Fruit fly (Drosophila melanogaster) whole organism, prepupa: Measurements from ENCODE around the gene CG7650.

ENCODE experiments used
- Blimp-1 ChIP-seq: fragments of 200-800 bp; sonication (Bioruptor generic); optimal IDR thresholded peaks from 3 replicates; lab custom pipeline; 2017; ENCODE audit warnings: missing biosample characterization, missing genetic modification characterization, mild to moderate bottlenecking, moderate library complexity, missing genetic modification reagents
- CG10631 ChIP-seq: fragments of 200-800 bp; sonication (Bioruptor generic); optimal IDR thresholded peaks from 2 replicates; lab custom pipeline; 2016; ENCODE audit warnings: missing biosample characterization, missing genetic modification characterization
- CG10669 ChIP-seq: fragments of 200-800 bp; sonication (Bioruptor generic); optimal IDR thresholded peaks from 3 replicates; lab custom pipeline; 2018; ENCODE audit warnings: missing biosample characterization, mild to moderate bottlenecking, missing genetic modification characterization, moderate library complexity
- CG11294 ChIP-seq: fragments of 200-800 bp; sonication (Bioruptor generic); IDR thresholded peaks from 2 replicates; pipeline ENCODE4 v1.3.6; 2022; ENCODE audit warnings: missing biosample characterization, missing genetic modification characterization
- CG11762 ChIP-seq: fragments of 200-800 bp; sonication (Bioruptor generic); optimal IDR thresholded peaks from 3 replicates; lab custom pipeline; 2016; ENCODE audit warnings: missing biosample characterization, missing genetic modification characterization; ENCODE audit not compliant: insufficient read depth
- CG15336 ChIP-seq: fragments of 200-800 bp; sonication (Bioruptor generic); IDR thresholded peaks from 2 replicates; pipeline ENCODE4 v1.3.6; 2022; ENCODE audit warnings: missing biosample characterization, missing genetic modification characterization
- CG16779 ChIP-seq: fragments of 200-800 bp; sonication (Bioruptor generic); optimal IDR thresholded peaks from 3 replicates; lab custom pipeline; 2017; ENCODE audit warnings: missing biosample characterization, mild to moderate bottlenecking, missing genetic modification characterization
- CG3032 ChIP-seq: fragments of 200-800 bp; optimal IDR thresholded peaks from 2 replicates; lab custom pipeline; 2019; ENCODE audit warnings: missing biosample characterization, mild to moderate bottlenecking, missing genetic modification characterization, moderate library complexity
- CG31627 ChIP-seq: fragments of 200-800 bp; sonication (Bioruptor generic); optimal IDR thresholded peaks from 3 replicates; lab custom pipeline; 2016; ENCODE audit warnings: missing biosample characterization, missing genetic modification characterization
- CG32006 ChIP-seq: fragments of 200-800 bp; sonication (Bioruptor generic); optimal IDR thresholded peaks from 3 replicates; lab custom pipeline; 2017; ENCODE audit warnings: missing biosample characterization, mild to moderate bottlenecking, missing genetic modification characterization
- CG3919 ChIP-seq: fragments of 200-800 bp; sonication (Bioruptor generic); optimal IDR thresholded peaks from 3 replicates; lab custom pipeline; 2016; ENCODE audit warnings: missing biosample characterization, missing genetic modification characterization
- CG6163 ChIP-seq: fragments of 200-800 bp; sonication (Bioruptor generic); IDR thresholded peaks from 3 replicates; pipeline ENCODE4 v1.3.6; 2022; ENCODE audit warnings: missing biosample characterization, missing genetic modification characterization
- CG6276 ChIP-seq: fragments of 200-800 bp; sonication (Bioruptor generic); optimal IDR thresholded peaks from 2 replicates; lab custom pipeline; 2017; ENCODE audit warnings: missing biosample characterization, mild to moderate bottlenecking, missing genetic modification characterization
- CG6808 ChIP-seq: fragments of 200-800 bp; sonication (Bioruptor generic); optimal IDR thresholded peaks from 3 replicates; lab custom pipeline; 2017; ENCODE audit warnings: missing biosample characterization, missing genetic modification characterization, mild to moderate bottlenecking, moderate library complexity, missing genetic modification reagents
- CG7368 ChIP-seq: fragments of 200-800 bp; sonication (Bioruptor generic); optimal IDR thresholded peaks from 3 replicates; lab custom pipeline; 2016; ENCODE audit warnings: missing biosample characterization, missing genetic modification characterization
- CG8119 ChIP-seq: fragments of 200-800 bp; sonication (Bioruptor generic); IDR thresholded peaks from 3 replicates; pipeline ENCODE4 v1.3.6; 2022; ENCODE audit warnings: missing biosample characterization, missing genetic modification characterization
- CG8319 ChIP-seq: fragments of 200-800 bp; sonication (Bioruptor generic); optimal IDR thresholded peaks from 3 replicates; lab custom pipeline; 2016; ENCODE audit warnings: missing biosample characterization, missing genetic modification characterization
- CG8632 ChIP-seq: fragments of 200-800 bp; sonication (Bioruptor generic); optimal IDR thresholded peaks from 3 replicates; lab custom pipeline; 2016; ENCODE audit warnings: missing biosample characterization, missing genetic modification characterization
- Eip78C ChIP-seq: fragments of 200-800 bp; sonication (Bioruptor generic); peaks from one replicate; lab custom pipeline; 2016; ENCODE audit warnings: missing biosample characterization, missing genetic modification characterization
- Eip93F ChIP-seq: fragments of 200-800 bp; sonication (Bioruptor generic); optimal IDR thresholded peaks from 2 replicates; lab custom pipeline; 2016; ENCODE audit warnings: missing biosample characterization, mild to moderate bottlenecking, missing genetic modification characterization
- Ets21C ChIP-seq: fragments of 200-800 bp; sonication (Bioruptor generic); optimal IDR thresholded peaks from 3 replicates; lab custom pipeline; 2016; ENCODE audit warnings: missing biosample characterization, missing genetic modification characterization
- Hr39 ChIP-seq: fragments of 200-800 bp; sonication (Bioruptor generic); optimal IDR thresholded peaks from 2 replicates; lab custom pipeline; 2016; ENCODE audit warnings: missing biosample characterization, missing genetic modification characterization
- Lpt ChIP-seq: fragments of 200-800 bp; sonication (Bioruptor generic); optimal IDR thresholded peaks from 3 replicates; lab custom pipeline; 2016; ENCODE audit warnings: missing biosample characterization, missing genetic modification characterization
- Met ChIP-seq: fragments of 200-800 bp; sonication (Bioruptor generic); optimal IDR thresholded peaks from 3 replicates; lab custom pipeline; 2016; ENCODE audit warnings: missing biosample characterization, missing genetic modification characterization
- Smox ChIP-seq: fragments of 200-800 bp; sonication (Bioruptor generic); optimal IDR thresholded peaks from 3 replicates; lab custom pipeline; 2016; ENCODE audit warnings: missing biosample characterization, missing genetic modification characterization
- Sox15 ChIP-seq: fragments of 200-800 bp; sonication (Bioruptor generic); optimal IDR thresholded peaks from 3 replicates; lab custom pipeline; 2016; ENCODE audit warnings: missing biosample characterization, missing genetic modification characterization
- achi ChIP-seq: fragments of 200-800 bp; sonication (Bioruptor generic); optimal IDR thresholded peaks from 3 replicates; lab custom pipeline; 2016; ENCODE audit warnings: missing biosample characterization, missing genetic modification characterization
- acj6 ChIP-seq: fragments of 200-800 bp; sonication (Bioruptor generic); optimal IDR thresholded peaks from 3 replicates; lab custom pipeline; 2016; ENCODE audit warnings: missing biosample characterization, missing genetic modification characterization
- cyc ChIP-seq: fragments of 200-800 bp; sonication (Bioruptor generic); optimal IDR thresholded peaks from 3 replicates; lab custom pipeline; 2016; ENCODE audit warnings: missing biosample characterization, missing genetic modification characterization
- dsx ChIP-seq: fragments of 200-800 bp; optimal IDR thresholded peaks from 3 replicates; lab custom pipeline; 2019; ENCODE audit warnings: missing biosample characterization, mild to moderate bottlenecking, missing genetic modification characterization, moderate library complexity; ENCODE audit not compliant: poor library complexity, severe bottlenecking
- esn ChIP-seq: fragments of 200-800 bp; sonication (Bioruptor generic); optimal IDR thresholded peaks from 2 replicates; lab custom pipeline; 2016; ENCODE audit warnings: missing biosample characterization, mild to moderate bottlenecking, missing genetic modification characterization, moderate library complexity
- fd59A ChIP-seq: fragments of 200-800 bp; sonication (Bioruptor generic); optimal IDR thresholded peaks from 2 replicates; lab custom pipeline; 2017; ENCODE audit warnings: missing biosample characterization, mild to moderate bottlenecking, missing genetic modification characterization, missing genetic modification reagents
- fkh ChIP-seq: fragments of 200-800 bp; sonication (Bioruptor generic); optimal IDR thresholded peaks from 3 replicates; lab custom pipeline; 2017; ENCODE audit warnings: missing biosample characterization, mild to moderate bottlenecking, missing genetic modification characterization, moderate library complexity
- lz ChIP-seq: fragments of 200-800 bp; sonication (Bioruptor generic); optimal IDR thresholded peaks from 3 replicates; lab custom pipeline; 2016; ENCODE audit warnings: missing biosample characterization, missing genetic modification characterization
- net ChIP-seq: fragments of 200-800 bp; sonication (Bioruptor generic); optimal IDR thresholded peaks from 3 replicates; lab custom pipeline; 2016; ENCODE audit warnings: missing biosample characterization, missing genetic modification characterization
- pdm3 ChIP-seq: fragments of 200-800 bp; sonication (Bioruptor generic); optimal IDR thresholded peaks from 3 replicates; lab custom pipeline; 2016; ENCODE audit warnings: missing biosample characterization, missing genetic modification characterization
- salr ChIP-seq, 2 experiments: fragments of 200-800 bp; sonication (Bioruptor generic); optimal IDR thresholded peaks; 3 replicates each; lab custom pipeline; 2016 to 2018; ENCODE audit warnings: missing biosample characterization in 2 of 2, missing genetic modification characterization in 2 of 2, mild to moderate bottlenecking in 1 of 2
- spab ChIP-seq: fragments of 200-800 bp; sonication (Bioruptor generic); optimal IDR thresholded peaks from 2 replicates; lab custom pipeline; 2017; ENCODE audit warnings: missing biosample characterization, mild to moderate bottlenecking, missing genetic modification characterization, missing genetic modification reagents
- ss ChIP-seq, 2 experiments: fragments of 200-800 bp; sonication (Bioruptor generic); optimal IDR thresholded peaks; 2 replicates in 1 of 2; 3 replicates in 1 of 2; lab custom pipeline; 2017 to 2018; ENCODE audit warnings: mild to moderate bottlenecking in 2 of 2, missing biosample characterization in 2 of 2, missing genetic modification characterization in 2 of 2, moderate library complexity in 1 of 2
- svp ChIP-seq: fragments of 200-800 bp; sonication (Bioruptor generic); peaks from one replicate; lab custom pipeline; 2016; ENCODE audit warnings: missing biosample characterization, missing genetic modification characterization
- vri ChIP-seq: fragments of 200-800 bp; sonication (Bioruptor generic); optimal IDR thresholded peaks from 3 replicates; lab custom pipeline; 2016; ENCODE audit warnings: missing biosample characterization, mild to moderate bottlenecking, missing genetic modification characterization

Gene CG7650

dm6 chr3L:15641590-15642019, 31.4 kb upstream of the CG7650 start (continued):
- peak; percentile 49 for TF ChIP-seq Blimp-1 (GFP tag; lab: Kevin White, UChicago)
- TF ChIP-seq CG3032 (tag; lab: Kevin White, UChicago), result peak; percentile 41
- TF ChIP-seq achi, result no peak
- TF ChIP-seq CG32006 (GFP tag; lab: Kevin White, UChicago), result peak; percentile 51
- peak; percentile 53 for TF ChIP-seq cyc
- peak; percentile 31 for TF ChIP-seq acj6 (GFP tag; lab: Kevin White, UChicago)
- peak; percentile 49 for TF ChIP-seq Smox
- peak in 1 of 2 experiments; percentile 20 for TF ChIP-seq salr (GFP tag; optimal IDR thresholded peaks at IDR 0.05; lab: Kevin White, UChicago)
- TF ChIP-seq fd59A (GFP tag; lab: Kevin White, UChicago), result peak; percentile 33
- TF ChIP-seq CG3919 (GFP tag; lab: Kevin White, UChicago), result peak; percentile 63
- peak; percentile 49 for TF ChIP-seq CG10631 (GFP tag; lab: Kevin White, UChicago)
- TF ChIP-seq CG6276 (GFP tag; lab: Kevin White, UChicago), result no peak
- peak; percentile 44 for TF ChIP-seq pdm3 (GFP tag; lab: Kevin White, UChicago)
- peak; percentile 75 for TF ChIP-seq Eip78C (GFP tag; lab: Kevin White, UChicago)
- TF ChIP-seq vri, result no peak
- TF ChIP-seq CG11762 (GFP tag; lab: Kevin White, UChicago), result peak; percentile 43
- TF ChIP-seq CG8632 (GFP tag; lab: Kevin White, UChicago), result peak; percentile 44
- peak; percentile 66 for TF ChIP-seq CG10669 (GFP tag; lab: Kevin White, UChicago)
- TF ChIP-seq CG6163 (GFP tag; lab: Robert Waterston, UW), result peak; percentile 41; the same call in 1 of the 3 replicates
- peak; percentile 65 for TF ChIP-seq Met
- TF ChIP-seq CG6808 (GFP tag; lab: Kevin White, UChicago), result peak; percentile 29
- TF ChIP-seq CG11294 (GFP tag; lab: Robert Waterston, UW), result no peak
- peak in 1 of 2 experiments; percentile 51 for TF ChIP-seq ss (GFP tag; optimal IDR thresholded peaks at IDR 0.05; lab: Kevin White, UChicago)
- peak; percentile 73 for TF ChIP-seq esn (GFP tag; lab: Kevin White, UChicago)
- TF ChIP-seq Ets21C (GFP tag; lab: Kevin White, UChicago), result peak; percentile 3
- TF ChIP-seq lz (GFP tag; lab: Kevin White, UChicago), result peak; percentile 27
- peak; percentile 32 for TF ChIP-seq Lpt (GFP tag; lab: Kevin White, UChicago)
- TF ChIP-seq dsx, result peak; percentile 17
- TF ChIP-seq svp (GFP tag; lab: Kevin White, UChicago), result peak; percentile 73
- peak; percentile 0 for TF ChIP-seq CG7368 (GFP tag; lab: Kevin White, UChicago)
- TF ChIP-seq fkh (GFP tag; lab: Kevin White, UChicago), result no peak
- TF ChIP-seq spab (GFP tag; lab: Kevin White, UChicago), result peak; percentile 29
- TF ChIP-seq, all 60 proteins: peak for 46

dm6 chr3L:15639978-15640377, 29.8 kb upstream of the CG7650 start:
- TF ChIP-seq CG15336 (no peak), Hr39 (GFP tag; lab: Kevin White, UChicago) (no peak), CG8119 (GFP tag; lab: Robert Waterston, UW) (0 out of 3 replicates have a peak, but pooled peaks have one; percentile 17), Met (peak; percentile 2), CG31627 (peak; percentile 4), Smox (no peak), lz (GFP tag; lab: Kevin White, UChicago) (peak; percentile 7), esn (GFP tag; lab: Kevin White, UChicago) (peak; percentile 12), svp (GFP tag; lab: Kevin White, UChicago) (peak; percentile 39)

DNA sequence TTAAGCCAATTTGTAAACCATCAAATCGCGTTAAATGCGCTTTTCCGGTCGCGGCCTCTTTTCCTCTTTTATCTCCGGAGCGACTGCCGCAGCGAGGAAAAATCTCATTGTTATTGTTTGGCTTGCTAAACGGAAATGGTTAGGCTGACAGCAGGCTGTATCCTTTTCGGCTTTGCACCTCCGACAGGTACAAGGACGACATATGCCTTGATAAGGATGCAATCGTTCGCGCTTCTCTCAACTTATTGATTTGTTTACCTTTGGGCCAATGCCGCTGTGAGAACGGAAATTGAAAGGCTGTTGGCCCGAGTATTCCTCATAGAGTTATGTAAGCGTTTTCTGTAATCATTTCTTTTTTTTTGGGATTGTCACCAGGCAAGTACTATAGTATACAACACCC, 28.3 kb upstream of the CG7650 start:
- no peak for TF ChIP-seq CG6276 (GFP tag; lab: Kevin White, UChicago)
- TF ChIP-seq Hr39 (GFP tag; lab: Kevin White, UChicago), result no peak
- TF ChIP-seq cyc, result no peak
- no peak for TF ChIP-seq salr (GFP tag; optimal IDR thresholded peaks at IDR 0.05; lab: Kevin White, UChicago)
- no peak for TF ChIP-seq CG11294 (GFP tag; lab: Robert Waterston, UW)
- no peak for TF ChIP-seq CG16779 (tag; lab: Kevin White, UChicago)
- no peak for TF ChIP-seq CG8319 (GFP tag; lab: Kevin White, UChicago)
- no peak for TF ChIP-seq Sox15 (GFP tag; lab: Kevin White, UChicago)
- TF ChIP-seq CG31627, result no peak
- TF ChIP-seq Eip93F (GFP tag; lab: Kevin White, UChicago), result no peak
- no peak for TF ChIP-seq net (GFP tag; lab: Kevin White, UChicago)
- TF ChIP-seq, all 60 proteins: peak for 0
